Worm (Caenorhabditis elegans) whole organism, L3 larva: ENCODE measurements around the gene R13A5.7.

Experiments used
- R02D3.7 ChIP-seq: fragments of 150-350 bp; optimal IDR thresholded peaks from 2 replicates; lab custom pipeline; 2014; ENCODE audit warnings: missing biosample characterization, missing genetic modification characterization
- ZK546.5 ChIP-seq: sonication (generic microtip); optimal IDR thresholded peaks from 2 replicates; lab custom pipeline; 2017; ENCODE audit warnings: missing biosample characterization, missing genetic modification characterization
- aly-2 ChIP-seq: fragments of 150-350 bp; optimal IDR thresholded peaks from 2 replicates; lab custom pipeline; 2014; ENCODE audit warnings: missing biosample characterization, missing genetic modification characterization
- ama-1 ChIP-seq: fragments of 150-350 bp; optimal IDR thresholded peaks from 2 replicates; lab custom pipeline; 2018
- ceh-16 ChIP-seq: sonication (generic microtip); optimal IDR thresholded peaks from 2 replicates; lab custom pipeline; 2017; ENCODE audit warnings: missing biosample characterization, missing genetic modification characterization
- ceh-28 ChIP-seq: fragments of 150-350 bp; optimal IDR thresholded peaks from 2 replicates; lab custom pipeline; 2014; ENCODE audit warnings: missing biosample characterization, missing genetic modification reagents, missing genetic modification characterization
- ceh-82 ChIP-seq: fragments of 150-350 bp; optimal IDR thresholded peaks from 2 replicates; lab custom pipeline; 2014; ENCODE audit warnings: missing biosample characterization, missing genetic modification characterization
- ceh-9 ChIP-seq: sonication (generic microtip); optimal IDR thresholded peaks from 2 replicates; lab custom pipeline; 2018; ENCODE audit warnings: missing biosample characterization, missing genetic modification characterization
- daf-12 ChIP-seq: fragments of 150-350 bp; optimal IDR thresholded peaks from 2 replicates; lab custom pipeline; 2014; ENCODE audit warnings: missing biosample characterization, missing genetic modification reagents, missing genetic modification characterization
- egl-27 ChIP-seq: sonication (generic microtip); optimal IDR thresholded peaks from 4 replicates; lab custom pipeline; 2017; ENCODE audit warnings: missing biosample characterization, missing genetic modification reagents, missing genetic modification characterization
- egl-5 ChIP-seq: fragments of 150-350 bp; optimal IDR thresholded peaks from 2 replicates; lab custom pipeline; 2017; ENCODE audit warnings: missing biosample characterization, missing genetic modification reagents, missing genetic modification characterization, inconsistent platforms
- elt-1 ChIP-seq: fragments of 150-350 bp; optimal IDR thresholded peaks from 2 replicates; lab custom pipeline; 2014; ENCODE audit warnings: missing biosample characterization, missing genetic modification characterization
- elt-2 ChIP-seq: sonication (generic microtip); optimal IDR thresholded peaks from 2 replicates; lab custom pipeline; 2016; ENCODE audit warnings: missing genetic modification reagents, mild to moderate bottlenecking, missing genetic modification characterization, missing compliant biosample characterization
- elt-3 ChIP-seq, 3 experiments: fragments of 150-350 bp in 1 of 3; sonication (generic microtip) in 2 of 3; optimal IDR thresholded peaks; 2 replicates in 2 of 3; 4 replicates in 1 of 3; lab custom pipeline; 2014 to 2017; ENCODE audit warnings: missing biosample characterization in 3 of 3, missing genetic modification characterization in 3 of 3
- eor-1 ChIP-seq, 2 experiments: fragments of 150-350 bp; optimal IDR thresholded peaks; 2 replicates each; lab custom pipeline; 2014 to 2018; ENCODE audit warnings: missing biosample characterization in 2 of 2, missing genetic modification characterization in 2 of 2
- fkh-10 ChIP-seq: sonication (generic microtip); optimal IDR thresholded peaks from 2 replicates; lab custom pipeline; 2017; ENCODE audit warnings: missing biosample characterization, missing genetic modification reagents, missing genetic modification characterization
- fkh-2 ChIP-seq: fragments of 150-350 bp; optimal IDR thresholded peaks from 2 replicates; lab custom pipeline; 2014; ENCODE audit warnings: missing biosample characterization, missing genetic modification reagents, missing genetic modification characterization
- fos-1 ChIP-seq: fragments of 150-350 bp; optimal IDR thresholded peaks from 2 replicates; lab custom pipeline; 2014; ENCODE audit warnings: missing biosample characterization, missing genetic modification characterization
- hmg-11 ChIP-seq: sonication (generic microtip); optimal IDR thresholded peaks from 2 replicates; lab custom pipeline; 2016; ENCODE audit warnings: missing genetic modification characterization, missing compliant biosample characterization
- jun-1 ChIP-seq: fragments of 150-350 bp; optimal IDR thresholded peaks from 2 replicates; lab custom pipeline; 2014; ENCODE audit warnings: missing biosample characterization, missing genetic modification reagents, missing genetic modification characterization
- lin-15B ChIP-seq: fragments of 150-350 bp; optimal IDR thresholded peaks from 2 replicates; lab custom pipeline; 2014; ENCODE audit warnings: missing biosample characterization, missing genetic modification characterization
- lin-39 ChIP-seq: fragments of 150-350 bp; optimal IDR thresholded peaks from 2 replicates; lab custom pipeline; 2018; ENCODE audit warnings: missing biosample characterization, missing genetic modification reagents, missing genetic modification characterization
- lsy-12 ChIP-seq: sonication (generic microtip); optimal IDR thresholded peaks from 2 replicates; lab custom pipeline; 2016; ENCODE audit warnings: mild to moderate bottlenecking, missing genetic modification characterization, missing compliant biosample characterization
- mdl-1 ChIP-seq: fragments of 150-350 bp; optimal IDR thresholded peaks from 2 replicates; lab custom pipeline; 2014; ENCODE audit warnings: missing biosample characterization, missing genetic modification characterization
- mml-1 ChIP-seq: fragments of 150-350 bp; sonication (generic microtip); optimal IDR thresholded peaks from 3 replicates; lab custom pipeline; 2014; ENCODE audit warnings: missing biosample characterization, missing genetic modification characterization
- nfya-1 ChIP-seq: sonication (generic microtip); optimal IDR thresholded peaks from 2 replicates; lab custom pipeline; 2017; ENCODE audit warnings: missing genetic modification characterization, mild to moderate bottlenecking, missing compliant biosample characterization, antibody characterized with exemption, moderate library complexity; ENCODE audit not compliant: insufficient read depth
- nhr-11 ChIP-seq: fragments of 150-350 bp; optimal IDR thresholded peaks from 2 replicates; lab custom pipeline; 2014; ENCODE audit warnings: missing biosample characterization, missing genetic modification characterization
- nhr-12 ChIP-seq: fragments of 150-350 bp; optimal IDR thresholded peaks from 2 replicates; lab custom pipeline; 2014; ENCODE audit warnings: missing biosample characterization, missing genetic modification characterization
- nhr-23 ChIP-seq: fragments of 150-350 bp; optimal IDR thresholded peaks from 2 replicates; lab custom pipeline; 2014; ENCODE audit warnings: missing biosample characterization, missing genetic modification reagents, missing genetic modification characterization
- nhr-237 ChIP-seq: fragments of 150-350 bp; optimal IDR thresholded peaks from 2 replicates; lab custom pipeline; 2014; ENCODE audit warnings: missing biosample characterization, missing genetic modification characterization
- nhr-25 ChIP-seq: sonication (generic microtip); optimal IDR thresholded peaks from 2 replicates; lab custom pipeline; 2017; ENCODE audit warnings: missing biosample characterization, missing genetic modification characterization
- nhr-28 ChIP-seq: fragments of 150-350 bp; optimal IDR thresholded peaks from 2 replicates; lab custom pipeline; 2014; ENCODE audit warnings: missing biosample characterization, missing genetic modification characterization
- nhr-43 ChIP-seq: sonication (generic microtip); optimal IDR thresholded peaks from 2 replicates; lab custom pipeline; 2016; ENCODE audit warnings: mild to moderate bottlenecking, missing genetic modification characterization, missing compliant biosample characterization; ENCODE audit not compliant: poor library complexity, severe bottlenecking
- nhr-67 ChIP-seq: fragments of 150-350 bp; optimal IDR thresholded peaks from 2 replicates; lab custom pipeline; 2014; ENCODE audit warnings: missing biosample characterization, missing genetic modification characterization
- nhr-76 ChIP-seq: fragments of 150-350 bp; sonication (generic microtip); optimal IDR thresholded peaks from 5 replicates; lab custom pipeline; 2014; ENCODE audit warnings: missing biosample characterization, missing genetic modification characterization
- nhr-77 ChIP-seq: fragments of 150-350 bp; optimal IDR thresholded peaks from 2 replicates; lab custom pipeline; 2014; ENCODE audit warnings: missing biosample characterization, missing genetic modification characterization
- pha-4 ChIP-seq: fragments of 150-350 bp; optimal IDR thresholded peaks from 2 replicates; lab custom pipeline; 2014; ENCODE audit warnings: missing biosample characterization, missing genetic modification reagents, missing genetic modification characterization
- pqm-1 ChIP-seq: fragments of 150-350 bp; optimal IDR thresholded peaks from 2 replicates; lab custom pipeline; 2017; ENCODE audit warnings: missing biosample characterization, missing genetic modification characterization, inconsistent platforms
- sea-2 ChIP-seq: fragments of 150-350 bp; sonication (generic microtip); optimal IDR thresholded peaks from 4 replicates; lab custom pipeline; 2014; ENCODE audit warnings: missing biosample characterization, missing genetic modification reagents, missing genetic modification characterization
- skn-1 ChIP-seq: fragments of 150-350 bp; optimal IDR thresholded peaks from 2 replicates; lab custom pipeline; 2014; ENCODE audit warnings: missing biosample characterization, missing genetic modification characterization
- snpc-4 ChIP-seq: fragments of 150-350 bp; optimal IDR thresholded peaks from 2 replicates; lab custom pipeline; 2014; ENCODE audit warnings: missing biosample characterization, missing genetic modification characterization
- tbx-2 ChIP-seq: sonication (generic microtip); optimal IDR thresholded peaks from 2 replicates; lab custom pipeline; 2016; ENCODE audit warnings: mild to moderate bottlenecking, missing genetic modification characterization, missing compliant biosample characterization
- unc-39 ChIP-seq: sonication (generic microtip); optimal IDR thresholded peaks from 4 replicates; lab custom pipeline; 2017; ENCODE audit warnings: missing biosample characterization, missing genetic modification characterization
- unc-62 ChIP-seq: fragments of 150-350 bp; sonication (generic microtip); optimal IDR thresholded peaks from 4 replicates; lab custom pipeline; 2014; ENCODE audit warnings: missing biosample characterization, missing genetic modification reagents, missing genetic modification characterization
- zag-1 ChIP-seq: fragments of 150-350 bp; optimal IDR thresholded peaks from 2 replicates; lab custom pipeline; 2014; ENCODE audit warnings: missing biosample characterization, missing genetic modification characterization
- ztf-11 ChIP-seq: fragments of 150-350 bp; optimal IDR thresholded peaks from 2 replicates; lab custom pipeline; 2014; ENCODE audit warnings: missing biosample characterization, missing genetic modification characterization
- ztf-4 ChIP-seq: fragments of 150-350 bp; optimal IDR thresholded peaks from 2 replicates; lab custom pipeline; 2014; ENCODE audit warnings: missing biosample characterization, missing genetic modification characterization

The R13A5.7 gene

DNA sequence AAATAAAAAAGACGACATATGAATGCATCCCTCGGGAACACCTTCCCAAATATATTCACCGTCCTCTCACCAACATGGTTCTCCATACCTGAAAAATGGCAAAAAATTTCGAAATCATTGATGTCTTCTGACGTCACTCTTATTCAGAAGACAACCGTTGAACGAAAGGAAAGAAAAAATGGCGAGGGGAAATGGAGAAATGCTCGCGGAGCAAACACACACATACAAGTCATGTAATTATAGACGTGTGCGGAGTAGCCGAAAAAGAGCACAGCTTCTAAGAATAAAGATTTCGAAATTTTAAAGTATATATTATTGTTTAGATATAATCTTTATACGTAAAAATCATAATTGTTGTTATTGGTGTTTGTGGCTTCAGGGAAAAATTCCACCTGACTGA, 9.4 kb upstream of the R13A5.7 start, which contains the start of gene mfsd-6:
mfsd-6 (minus strand) TSS at position 88 of the 400 bp plus-strand sequence.
- TF ChIP-seq nfya-1 (tag; lab: Kevin White, UChicago) = peak; percentile 8
- no peak for TF ChIP-seq egl-5 (tag; lab: Kevin White, UChicago)

DNA sequence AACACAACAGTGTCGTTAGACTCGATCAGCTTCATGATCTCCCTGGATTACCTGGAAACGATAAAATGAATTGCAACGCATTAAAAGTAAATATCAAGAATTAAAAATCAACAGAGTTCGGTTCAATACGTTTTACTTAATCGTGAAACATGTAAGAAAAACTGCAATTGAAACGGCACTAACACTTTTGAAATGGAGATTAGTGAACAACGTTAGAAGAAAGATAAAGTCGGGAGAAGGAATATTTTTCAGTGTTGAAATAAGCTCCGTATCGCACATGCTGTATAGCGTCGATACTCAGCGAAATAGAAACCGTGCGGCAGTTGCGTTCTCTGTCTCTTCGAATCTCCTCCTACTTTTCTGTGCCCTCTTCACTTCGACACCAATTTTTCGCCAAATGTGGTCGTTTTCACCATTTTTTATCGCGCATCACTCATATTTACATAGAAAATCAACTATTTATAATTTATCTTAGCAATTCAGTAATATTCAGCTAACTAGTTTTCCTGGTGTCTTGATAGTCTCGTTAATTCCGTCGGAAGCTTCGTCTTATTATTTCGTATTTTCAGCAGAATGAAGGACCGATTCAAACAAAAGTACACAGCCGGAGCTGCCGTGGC, 3.0 kb upstream of the R13A5.7 start, which contains the start of the genes rpl-9 and lpd-7:
rpl-9 (minus strand) TSS at position 51 of the 620 bp plus-strand sequence.
lpd-7 (plus strand) TSS at position 570 of the 620 bp plus-strand sequence.
- TF ChIP-seq ztf-11 (tag; lab: Kevin White, UChicago) = no peak
- peak; percentile 78 for TF ChIP-seq hmg-11 (tag; lab: Kevin White, UChicago)
- no peak for TF ChIP-seq ztf-4
- TF ChIP-seq ceh-16 (tag; lab: Kevin White, UChicago) = no peak
- TF ChIP-seq elt-1 (tag; lab: Kevin White, UChicago) = peak; percentile 38
- peak; percentile 84 for TF ChIP-seq lin-15B (tag; lab: Kevin White, UChicago)
- TF ChIP-seq R02D3.7 (tag; lab: Kevin White, UChicago) = peak; percentile 65
- peak; percentile 11 for TF ChIP-seq fkh-10 (GFP tag; lab: Kevin White, UChicago)
- TF ChIP-seq daf-12 (tag; lab: Kevin White, UChicago) = no peak
- TF ChIP-seq fos-1 (tag; lab: Kevin White, UChicago) = no peak
- peak; percentile 61 for TF ChIP-seq pqm-1 (tag; lab: Kevin White, UChicago)
- TF ChIP-seq aly-2 (tag; lab: Kevin White, UChicago) = no peak
- TF ChIP-seq nhr-76 (tag; lab: Kevin White, UChicago) = no peak
- peak; percentile 93 for TF ChIP-seq nfya-1 (tag; lab: Kevin White, UChicago)
- TF ChIP-seq ZK546.5 (tag; lab: Kevin White, UChicago) = no peak
- TF ChIP-seq ama-1 (lab: Kevin White, UChicago) = peak; percentile 57
- TF ChIP-seq nhr-12 (tag; lab: Kevin White, UChicago) = no peak
- TF ChIP-seq ceh-9 (tag; lab: Kevin White, UChicago) = no peak
- TF ChIP-seq pha-4 (tag; lab: Kevin White, UChicago) = peak; percentile 91
- no peak for TF ChIP-seq nhr-67 (tag; lab: Kevin White, UChicago)
- no peak for TF ChIP-seq nhr-77 (tag; lab: Kevin White, UChicago)
- no peak for TF ChIP-seq nhr-237 (tag; lab: Kevin White, UChicago)
- TF ChIP-seq unc-39 (tag; lab: Kevin White, UChicago) = no peak
- TF ChIP-seq nhr-43 (tag; lab: Kevin White, UChicago) = peak; percentile 71
- TF ChIP-seq ceh-28 (tag; lab: Kevin White, UChicago) = peak; percentile 32
- peak; percentile 7 for TF ChIP-seq egl-5 (tag; lab: Kevin White, UChicago)
- peak; percentile 53 for TF ChIP-seq elt-2
- TF ChIP-seq jun-1 = no peak
- no peak for TF ChIP-seq fkh-2 (tag; lab: Kevin White, UChicago)
- TF ChIP-seq sea-2 (GFP tag; lab: Kevin White, UChicago) = no peak
- peak; percentile 94 for TF ChIP-seq lin-39 (tag; lab: Kevin White, UChicago)
- TF ChIP-seq nhr-28 (tag; lab: Kevin White, UChicago) = no peak
- TF ChIP-seq zag-1 (tag; lab: Kevin White, UChicago) = no peak
- TF ChIP-seq skn-1 (tag; lab: Kevin White, UChicago) = peak; percentile 50
- TF ChIP-seq nhr-23 (tag; lab: Kevin White, UChicago) = peak; percentile 91
- TF ChIP-seq ceh-82 (tag; lab: Kevin White, UChicago) = no peak
- no peak for TF ChIP-seq tbx-2 (tag; lab: Kevin White, UChicago)
- TF ChIP-seq snpc-4 (tag; lab: Kevin White, UChicago) = peak; percentile 55
- no peak for TF ChIP-seq mdl-1
- no peak for TF ChIP-seq egl-27 (tag; lab: Kevin White, UChicago)
- no peak for TF ChIP-seq mml-1
- no peak for TF ChIP-seq eor-1 (tag; optimal IDR thresholded peaks at IDR 0.05; lab: Kevin White, UChicago)
- TF ChIP-seq lsy-12 (tag; lab: Kevin White, UChicago) = peak; percentile 62
- TF ChIP-seq elt-3 (tag; optimal IDR thresholded peaks at IDR 0.05; lab: Kevin White, UChicago) = no peak
- peak; percentile 40 for TF ChIP-seq nhr-11 (tag; lab: Kevin White, UChicago)
- TF ChIP-seq nhr-25 (tag; lab: Kevin White, UChicago) = peak; percentile 96
- TF ChIP-seq unc-62 (GFP tag; lab: Kevin White, UChicago) = no peak
